Fruit fly (Drosophila melanogaster): ENCODE measurements around the gene Mpc1.

Mpc1 gene

DNA sequence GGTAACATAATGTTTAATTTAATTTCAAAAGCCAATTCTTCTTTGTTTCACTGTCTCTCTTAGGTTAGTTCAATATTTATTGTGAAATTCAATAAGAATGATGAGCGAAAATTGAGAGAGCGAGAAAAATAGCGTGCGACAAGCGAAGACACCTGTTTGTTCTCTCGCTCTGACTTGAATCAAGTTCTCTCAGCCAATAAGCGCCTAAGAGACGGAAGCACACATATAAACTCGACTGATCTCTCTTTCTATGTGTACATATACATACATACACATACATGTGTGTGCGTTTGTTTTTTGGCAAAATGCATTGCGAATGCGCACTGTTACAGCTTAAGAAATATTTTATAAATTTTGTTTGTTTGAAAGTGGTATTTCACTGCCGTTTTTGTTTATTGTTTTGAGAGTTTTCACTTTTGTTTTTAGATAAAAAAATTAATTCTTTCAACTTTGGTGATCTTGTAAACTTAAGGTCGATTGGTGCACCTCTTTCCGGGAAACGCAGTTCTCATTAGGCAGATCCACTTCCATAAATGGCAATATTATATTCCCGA, 5.2 kb downstream of the Mpc1 start (continued):
- TF ChIP-seq Smox (GFP tag; optimal IDR thresholded peaks at IDR 0.05) (no peak), achi (GFP tag; optimal IDR thresholded peaks at IDR 0.05) (no peak)

DNA sequence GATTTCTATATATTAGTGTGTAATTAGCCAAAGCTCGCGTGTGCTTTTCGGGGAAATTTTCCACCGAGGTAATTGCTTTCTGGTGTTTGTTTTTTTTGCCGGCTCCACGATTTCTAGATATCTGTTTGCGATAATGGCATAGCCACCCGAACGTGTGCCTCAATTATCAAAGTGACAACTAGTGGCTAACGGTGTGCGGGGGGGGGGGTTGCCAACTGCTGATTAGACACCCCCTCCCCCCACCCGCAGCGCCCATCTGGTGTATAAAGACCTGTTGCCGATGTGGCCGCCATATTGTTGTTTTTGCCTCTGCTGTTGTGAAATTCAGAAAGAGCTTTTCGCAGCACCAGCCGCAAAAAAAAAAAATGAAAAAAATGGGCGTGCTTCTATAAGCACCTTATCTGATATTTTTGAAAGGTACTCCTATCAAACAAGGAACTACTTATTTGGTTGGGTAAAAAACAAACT, 9.6 kb downstream of the Mpc1 start:
- TF ChIP-seq Sox14 (GFP tag; optimal IDR thresholded peaks at IDR 0.05) (peak; percentile 29), Sox15 (GFP tag; optimal IDR thresholded peaks at IDR 0.05) (no peak), eg (GFP tag; IDR thresholded peaks at IDR 0.05) (peak; percentile 40; the same call in 1 of the 3 replicates), CG15336 (GFP tag; IDR thresholded peaks at IDR 0.05) (no peak), fkh (GFP tag; optimal IDR thresholded peaks at IDR 0.05) (peak; percentile 75), vri (GFP tag; optimal IDR thresholded peaks at IDR 0.05) (peak; percentile 83), net (GFP tag; optimal IDR thresholded peaks at IDR 0.05) (peak; percentile 4), dac (GFP tag; optimal IDR thresholded peaks at IDR 0.05) (peak; percentile 4), ss (GFP tag; optimal IDR thresholded peaks at IDR 0.05) (peak in 1 of 2 experiments; percentile 9), CG11762 (GFP tag; optimal IDR thresholded peaks at IDR 0.05; ENCODE audit: insufficient read depth) (no peak)

dm6 chr3R:18917976-18918871, 10.2 kb downstream of the Mpc1 start:
- no peak for TF ChIP-seq acj6 (GFP tag; optimal IDR thresholded peaks at IDR 0.05)
- TF ChIP-seq CG16779 (tag; optimal IDR thresholded peaks at IDR 0.05): peak; percentile 23
- TF ChIP-seq CG1621 (tag; optimal IDR thresholded peaks at IDR 0.05): no peak
- no peak for TF ChIP-seq CG6792 (GFP tag; optimal IDR thresholded peaks at IDR 0.05)
- TF ChIP-seq dac (GFP tag; optimal IDR thresholded peaks at IDR 0.05): no peak
- TF ChIP-seq cyc (GFP tag; optimal IDR thresholded peaks at IDR 0.05): no peak
- peak; percentile 26 for TF ChIP-seq pdm3 (GFP tag; optimal IDR thresholded peaks at IDR 0.05)
- TF ChIP-seq CG6163 (GFP tag; IDR thresholded peaks at IDR 0.05): peak; percentile 50
- TF ChIP-seq CG3919 (GFP tag; optimal IDR thresholded peaks at IDR 0.05): peak; percentile 54
- peak; percentile 51 for TF ChIP-seq net (GFP tag; optimal IDR thresholded peaks at IDR 0.05)
- TF ChIP-seq Gug (GFP tag; IDR thresholded peaks at IDR 0.05): no peak
- TF ChIP-seq vri (GFP tag; optimal IDR thresholded peaks at IDR 0.05): peak; percentile 79
- TF ChIP-seq Blimp-1 (GFP tag; optimal IDR thresholded peaks at IDR 0.05): no peak
- peak; percentile 20 for TF ChIP-seq lz (GFP tag; optimal IDR thresholded peaks at IDR 0.05)
- TF ChIP-seq dsx (GFP tag; optimal IDR thresholded peaks at IDR 0.05; ENCODE audit: poor library complexity, severe bottlenecking): peak; percentile 51
- no peak for TF ChIP-seq CG31627 (GFP tag; optimal IDR thresholded peaks at IDR 0.05)
- TF ChIP-seq Eip93F (GFP tag; optimal IDR thresholded peaks at IDR 0.05): peak; percentile 54
- no peak for TF ChIP-seq OdsH (GFP tag; optimal IDR thresholded peaks at IDR 0.05)
- TF ChIP-seq CG10631 (GFP tag; optimal IDR thresholded peaks at IDR 0.05): no peak
- TF ChIP-seq Ets96B (tag; optimal IDR thresholded peaks at IDR 0.05): no peak
- TF ChIP-seq Lpt (GFP tag; optimal IDR thresholded peaks at IDR 0.05): no peak
- TF ChIP-seq fkh (GFP tag; optimal IDR thresholded peaks at IDR 0.05): no peak
- TF ChIP-seq Eip78C (GFP tag): peak; percentile 65
- TF ChIP-seq CG7368 (GFP tag; optimal IDR thresholded peaks at IDR 0.05): peak; percentile 4
- peak; percentile 54 for TF ChIP-seq Eip75B (GFP tag; optimal IDR thresholded peaks at IDR 0.05)
- TF ChIP-seq Sox15 (GFP tag; optimal IDR thresholded peaks at IDR 0.05): no peak
- TF ChIP-seq CG11902 (GFP tag; optimal IDR thresholded peaks at IDR 0.05): no peak
- no peak for TF ChIP-seq CG3032 (tag; optimal IDR thresholded peaks at IDR 0.05)
- TF ChIP-seq CG11294 (GFP tag; IDR thresholded peaks at IDR 0.05): no peak
- peak; percentile 81 for TF ChIP-seq CG6854 (GFP tag; optimal IDR thresholded peaks at IDR 0.05)
- TF ChIP-seq fd85E (GFP tag; optimal IDR thresholded peaks at IDR 0.05): no peak
- no peak for TF ChIP-seq CG34406 (GFP tag; optimal IDR thresholded peaks at IDR 0.05)
- TF ChIP-seq Smox (GFP tag; optimal IDR thresholded peaks at IDR 0.05): no peak
- no peak for TF ChIP-seq fd59A (GFP tag; optimal IDR thresholded peaks at IDR 0.05)
- TF ChIP-seq ss (GFP tag; optimal IDR thresholded peaks at IDR 0.05): peak in 1 of 2 experiments; percentile 64
- TF ChIP-seq Hr38 (GFP tag; optimal IDR thresholded peaks at IDR 0.05): no peak
- peak; percentile 5 for TF ChIP-seq CG10669 (GFP tag; optimal IDR thresholded peaks at IDR 0.05)
- peak; percentile 22 for TF ChIP-seq Sox14 (GFP tag; optimal IDR thresholded peaks at IDR 0.05)
- TF ChIP-seq CG4318 (GFP tag; optimal IDR thresholded peaks at IDR 0.05): no peak
- TF ChIP-seq salr (GFP tag; optimal IDR thresholded peaks at IDR 0.05): no peak
- TF ChIP-seq achi (GFP tag; optimal IDR thresholded peaks at IDR 0.05): no peak

Data from whole organism, prepupa.